Fruit fly (Drosophila melanogaster) whole organism, prepupa: ENCODE measurements around the gene elB.

ENCODE experiments used
- Blimp-1 ChIP-seq: fragments of 200-800 bp; sonication (Bioruptor generic); optimal IDR thresholded peaks from 3 replicates; lab custom pipeline; 2017; ENCODE audit warnings: missing biosample characterization, missing genetic modification characterization, mild to moderate bottlenecking, moderate library complexity, missing genetic modification reagents
- CG10631 ChIP-seq: fragments of 200-800 bp; sonication (Bioruptor generic); optimal IDR thresholded peaks from 2 replicates; lab custom pipeline; 2016; ENCODE audit warnings: missing biosample characterization, missing genetic modification characterization
- CG10669 ChIP-seq: fragments of 200-800 bp; sonication (Bioruptor generic); optimal IDR thresholded peaks from 3 replicates; lab custom pipeline; 2018; ENCODE audit warnings: missing biosample characterization, mild to moderate bottlenecking, missing genetic modification characterization, moderate library complexity
- CG1621 ChIP-seq: fragments of 200-800 bp; sonication (Bioruptor generic); optimal IDR thresholded peaks from 3 replicates; lab custom pipeline; 2018; ENCODE audit warnings: missing biosample characterization, mild to moderate bottlenecking, missing genetic modification characterization
- CG16779 ChIP-seq: fragments of 200-800 bp; sonication (Bioruptor generic); optimal IDR thresholded peaks from 3 replicates; lab custom pipeline; 2017; ENCODE audit warnings: missing biosample characterization, mild to moderate bottlenecking, missing genetic modification characterization
- CG3032 ChIP-seq: fragments of 200-800 bp; optimal IDR thresholded peaks from 2 replicates; lab custom pipeline; 2019; ENCODE audit warnings: missing biosample characterization, mild to moderate bottlenecking, missing genetic modification characterization, moderate library complexity
- CG32006 ChIP-seq: fragments of 200-800 bp; sonication (Bioruptor generic); optimal IDR thresholded peaks from 3 replicates; lab custom pipeline; 2017; ENCODE audit warnings: missing biosample characterization, mild to moderate bottlenecking, missing genetic modification characterization
- CG34406 ChIP-seq: fragments of 200-800 bp; sonication (Bioruptor generic); optimal IDR thresholded peaks from 3 replicates; lab custom pipeline; 2016; ENCODE audit warnings: missing biosample characterization, missing genetic modification characterization
- CG4318 ChIP-seq: fragments of 200-800 bp; sonication (Bioruptor generic); optimal IDR thresholded peaks from 3 replicates; lab custom pipeline; 2017; ENCODE audit warnings: missing biosample characterization, mild to moderate bottlenecking, missing genetic modification characterization
- CG6276 ChIP-seq: fragments of 200-800 bp; sonication (Bioruptor generic); optimal IDR thresholded peaks from 2 replicates; lab custom pipeline; 2017; ENCODE audit warnings: missing biosample characterization, mild to moderate bottlenecking, missing genetic modification characterization
- CG6792 ChIP-seq: fragments of 200-800 bp; sonication (Bioruptor generic); optimal IDR thresholded peaks from 3 replicates; lab custom pipeline; 2016; ENCODE audit warnings: missing biosample characterization, missing genetic modification characterization
- CG6854 ChIP-seq: fragments of 200-800 bp; sonication (Bioruptor generic); optimal IDR thresholded peaks from 2 replicates; lab custom pipeline; 2017; ENCODE audit warnings: missing biosample characterization, mild to moderate bottlenecking, missing genetic modification characterization
- CG8319 ChIP-seq: fragments of 200-800 bp; sonication (Bioruptor generic); optimal IDR thresholded peaks from 3 replicates; lab custom pipeline; 2016; ENCODE audit warnings: missing biosample characterization, missing genetic modification characterization
- Eip75B ChIP-seq: fragments of 200-800 bp; sonication (Bioruptor generic); optimal IDR thresholded peaks from 3 replicates; lab custom pipeline; 2016; ENCODE audit warnings: missing biosample characterization, missing genetic modification characterization
- Eip78C ChIP-seq: fragments of 200-800 bp; sonication (Bioruptor generic); peaks from one replicate; lab custom pipeline; 2016; ENCODE audit warnings: missing biosample characterization, missing genetic modification characterization
- Eip93F ChIP-seq: fragments of 200-800 bp; sonication (Bioruptor generic); optimal IDR thresholded peaks from 2 replicates; lab custom pipeline; 2016; ENCODE audit warnings: missing biosample characterization, mild to moderate bottlenecking, missing genetic modification characterization
- Hr39 ChIP-seq: fragments of 200-800 bp; sonication (Bioruptor generic); optimal IDR thresholded peaks from 2 replicates; lab custom pipeline; 2016; ENCODE audit warnings: missing biosample characterization, missing genetic modification characterization
- Hr4 ChIP-seq: fragments of 200-800 bp; sonication (Bioruptor generic); optimal IDR thresholded peaks from 3 replicates; lab custom pipeline; 2016; ENCODE audit warnings: missing biosample characterization, missing genetic modification characterization
- Met ChIP-seq: fragments of 200-800 bp; sonication (Bioruptor generic); optimal IDR thresholded peaks from 3 replicates; lab custom pipeline; 2016; ENCODE audit warnings: missing biosample characterization, missing genetic modification characterization
- Sox14 ChIP-seq: fragments of 200-800 bp; sonication (Bioruptor generic); optimal IDR thresholded peaks from 3 replicates; lab custom pipeline; 2016; ENCODE audit warnings: missing biosample characterization, missing genetic modification characterization
- Sox15 ChIP-seq: fragments of 200-800 bp; sonication (Bioruptor generic); optimal IDR thresholded peaks from 3 replicates; lab custom pipeline; 2016; ENCODE audit warnings: missing biosample characterization, missing genetic modification characterization
- acj6 ChIP-seq: fragments of 200-800 bp; sonication (Bioruptor generic); optimal IDR thresholded peaks from 3 replicates; lab custom pipeline; 2016; ENCODE audit warnings: missing biosample characterization, missing genetic modification characterization
- dac ChIP-seq: fragments of 200-800 bp; sonication (Bioruptor generic); optimal IDR thresholded peaks from 2 replicates; lab custom pipeline; 2017; ENCODE audit warnings: missing biosample characterization, mild to moderate bottlenecking, missing genetic modification characterization
- dsx ChIP-seq: fragments of 200-800 bp; optimal IDR thresholded peaks from 3 replicates; lab custom pipeline; 2019; ENCODE audit warnings: missing biosample characterization, mild to moderate bottlenecking, missing genetic modification characterization, moderate library complexity; ENCODE audit not compliant: poor library complexity, severe bottlenecking
- eg ChIP-seq: fragments of 200-800 bp; sonication (Bioruptor generic); IDR thresholded peaks from 3 replicates; pipeline ENCODE4 v1.3.6; 2022; ENCODE audit warnings: missing biosample characterization, missing genetic modification characterization
- esn ChIP-seq: fragments of 200-800 bp; sonication (Bioruptor generic); optimal IDR thresholded peaks from 2 replicates; lab custom pipeline; 2016; ENCODE audit warnings: missing biosample characterization, mild to moderate bottlenecking, missing genetic modification characterization, moderate library complexity
- fkh ChIP-seq: fragments of 200-800 bp; sonication (Bioruptor generic); optimal IDR thresholded peaks from 3 replicates; lab custom pipeline; 2017; ENCODE audit warnings: missing biosample characterization, mild to moderate bottlenecking, missing genetic modification characterization, moderate library complexity
- lz ChIP-seq: fragments of 200-800 bp; sonication (Bioruptor generic); optimal IDR thresholded peaks from 3 replicates; lab custom pipeline; 2016; ENCODE audit warnings: missing biosample characterization, missing genetic modification characterization
- net ChIP-seq: fragments of 200-800 bp; sonication (Bioruptor generic); optimal IDR thresholded peaks from 3 replicates; lab custom pipeline; 2016; ENCODE audit warnings: missing biosample characterization, missing genetic modification characterization
- pdm3 ChIP-seq: fragments of 200-800 bp; sonication (Bioruptor generic); optimal IDR thresholded peaks from 3 replicates; lab custom pipeline; 2016; ENCODE audit warnings: missing biosample characterization, missing genetic modification characterization
- salr ChIP-seq, 2 experiments: fragments of 200-800 bp; sonication (Bioruptor generic); optimal IDR thresholded peaks; 3 replicates each; lab custom pipeline; 2016 to 2018; ENCODE audit warnings: missing biosample characterization in 2 of 2, missing genetic modification characterization in 2 of 2, mild to moderate bottlenecking in 1 of 2
- svp ChIP-seq: fragments of 200-800 bp; sonication (Bioruptor generic); peaks from one replicate; lab custom pipeline; 2016; ENCODE audit warnings: missing biosample characterization, missing genetic modification characterization
- vri ChIP-seq: fragments of 200-800 bp; sonication (Bioruptor generic); optimal IDR thresholded peaks from 3 replicates; lab custom pipeline; 2016; ENCODE audit warnings: missing biosample characterization, mild to moderate bottlenecking, missing genetic modification characterization

The elB gene

DNA sequence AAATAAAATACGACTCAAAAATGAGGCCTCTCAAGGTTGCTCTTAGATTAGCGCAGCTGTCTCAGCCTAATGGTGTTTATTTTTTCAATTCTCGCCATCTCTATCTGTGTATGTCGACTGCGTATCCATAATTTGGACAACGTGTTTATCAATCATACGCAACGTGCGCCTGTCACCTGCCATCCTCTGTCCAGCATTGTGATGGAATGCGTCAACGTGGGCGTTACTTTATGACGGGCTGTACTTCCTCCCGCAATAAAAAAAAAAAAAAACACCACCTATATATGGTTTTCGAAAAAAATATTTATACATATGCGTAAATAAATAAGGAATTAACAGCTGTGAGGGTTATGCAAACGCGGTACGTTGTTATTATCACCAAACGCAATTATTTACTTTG is 10.0 kb downstream of the elB start:
- TF ChIP-seq CG8319 (GFP tag; lab: Kevin White, UChicago) = no peak
- TF ChIP-seq salr (GFP tag; optimal IDR thresholded peaks at IDR 0.05; lab: Kevin White, UChicago) = no peak
- TF ChIP-seq Eip75B = no peak
- no peak for TF ChIP-seq eg
- TF ChIP-seq Eip93F (GFP tag; lab: Kevin White, UChicago) = no peak
- TF ChIP-seq svp (GFP tag; lab: Kevin White, UChicago) = peak; percentile 30
- peak; percentile 69 for TF ChIP-seq fkh (GFP tag; lab: Kevin White, UChicago)
- TF ChIP-seq Hr4 (GFP tag; lab: Kevin White, UChicago) = no peak
- TF ChIP-seq Hr39 (GFP tag; lab: Kevin White, UChicago) = no peak
- no peak for TF ChIP-seq pdm3 (GFP tag; lab: Kevin White, UChicago)
- no peak for TF ChIP-seq CG32006 (GFP tag; lab: Kevin White, UChicago)
- no peak for TF ChIP-seq dac (GFP tag; lab: Kevin White, UChicago)
- TF ChIP-seq vri (GFP tag; lab: Kevin White, UChicago) = peak; percentile 31
- TF ChIP-seq Eip78C (GFP tag; lab: Kevin White, UChicago) = no peak
- no peak for TF ChIP-seq Sox14
- no peak for TF ChIP-seq CG6854
- no peak for TF ChIP-seq net (GFP tag; lab: Kevin White, UChicago)
- no peak for TF ChIP-seq Sox15
- TF ChIP-seq CG10669 (GFP tag; lab: Kevin White, UChicago) = no peak

DNA sequence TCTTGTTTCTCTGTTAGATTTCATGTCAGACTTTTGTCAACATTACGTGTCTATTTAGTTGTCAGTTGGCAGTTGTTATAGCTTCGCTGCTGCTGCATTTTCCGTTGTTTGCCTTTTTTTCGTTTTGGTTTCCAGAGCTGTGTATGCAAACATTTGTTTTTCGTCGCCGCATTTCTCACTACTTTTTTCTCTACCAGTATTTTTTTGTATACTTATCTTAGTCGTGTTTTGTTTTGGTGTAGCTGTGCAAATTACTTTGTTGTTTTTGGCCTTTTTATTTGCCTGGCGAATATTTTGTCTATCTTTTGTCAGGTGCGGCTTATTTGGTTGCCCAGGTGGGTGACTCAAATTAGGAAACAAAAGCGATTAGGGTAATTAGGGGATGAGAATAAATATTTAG is 10.8 kb downstream of the elB start:
- no peak for TF ChIP-seq CG34406
- TF ChIP-seq net (GFP tag; lab: Kevin White, UChicago) = no peak
- TF ChIP-seq Hr39 (GFP tag; lab: Kevin White, UChicago) = no peak
- peak; percentile 70 for TF ChIP-seq fkh (GFP tag; lab: Kevin White, UChicago)
- no peak for TF ChIP-seq svp (GFP tag; lab: Kevin White, UChicago)
- no peak for TF ChIP-seq Hr4 (GFP tag; lab: Kevin White, UChicago)
- no peak for TF ChIP-seq CG10631 (GFP tag; lab: Kevin White, UChicago)
- TF ChIP-seq lz = no peak

DNA sequence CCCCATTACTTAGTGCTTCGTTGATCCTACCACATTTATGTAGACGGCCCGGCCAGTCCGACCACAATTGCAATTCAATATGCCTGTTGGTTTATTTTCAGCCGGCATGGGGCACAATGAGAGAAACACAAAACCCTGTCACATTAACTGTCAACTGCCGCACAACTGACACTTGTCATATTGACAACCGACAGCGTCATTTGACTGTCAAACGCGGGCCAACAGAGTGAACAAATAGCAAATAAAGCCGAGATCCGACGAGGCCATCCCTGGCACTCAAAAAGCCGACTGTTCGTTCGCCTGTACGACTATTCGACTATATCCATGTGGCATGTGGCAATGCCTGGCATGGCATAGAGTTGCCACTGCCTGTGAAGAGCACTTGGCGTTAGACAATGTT is 11.4 kb downstream of the elB start:
- TF ChIP-seq CG16779 (no peak), CG3032 (tag; lab: Kevin White, UChicago) (no peak), CG6792 (GFP tag; lab: Kevin White, UChicago) (no peak), CG10669 (GFP tag; lab: Kevin White, UChicago) (no peak), vri (GFP tag; lab: Kevin White, UChicago) (no peak), esn (GFP tag; lab: Kevin White, UChicago) (no peak), dsx (GFP tag; lab: Kevin White, UChicago) (peak; percentile 37), CG4318 (GFP tag; lab: Kevin White, UChicago) (no peak), lz (no peak), eg (peak; percentile 32; the same call in 1 of the 3 replicates), CG1621 (tag; lab: Kevin White, UChicago) (no peak), acj6 (no peak)

DNA sequence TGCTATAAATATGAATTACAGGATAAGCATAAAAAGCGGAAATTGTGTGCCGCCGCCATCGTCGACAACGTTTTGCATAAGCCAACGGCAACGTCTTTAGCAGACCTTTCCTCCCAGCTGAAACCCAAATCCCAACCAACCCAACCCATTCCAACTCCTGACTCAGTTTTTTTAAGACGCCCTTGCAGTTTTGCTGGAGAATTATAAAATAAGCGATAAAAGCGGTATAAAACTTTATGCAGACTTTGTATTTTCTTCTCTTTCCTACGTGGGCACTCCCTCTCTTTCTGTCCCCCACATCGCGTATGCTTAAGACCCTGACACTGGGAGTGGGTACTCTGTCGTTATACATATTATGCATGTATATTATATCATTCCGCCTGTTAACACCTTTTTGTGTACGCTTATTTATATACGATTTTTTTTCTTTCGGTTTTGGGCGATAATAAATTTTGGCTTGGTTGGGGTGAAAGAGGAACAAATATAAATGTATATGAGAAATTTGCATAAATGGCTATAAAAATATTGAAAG is 12.2 kb downstream of the elB start:
- TF ChIP-seq vri (GFP tag; lab: Kevin White, UChicago) (peak; percentile 70), eg (no peak), CG16779 (no peak), Eip93F (GFP tag; lab: Kevin White, UChicago) (no peak), dsx (GFP tag; lab: Kevin White, UChicago) (peak; percentile 13), Blimp-1 (GFP tag; lab: Kevin White, UChicago) (no peak), Hr4 (GFP tag; lab: Kevin White, UChicago) (no peak), svp (GFP tag; lab: Kevin White, UChicago) (peak; percentile 26), Eip78C (GFP tag; lab: Kevin White, UChicago) (peak; percentile 52)

DNA sequence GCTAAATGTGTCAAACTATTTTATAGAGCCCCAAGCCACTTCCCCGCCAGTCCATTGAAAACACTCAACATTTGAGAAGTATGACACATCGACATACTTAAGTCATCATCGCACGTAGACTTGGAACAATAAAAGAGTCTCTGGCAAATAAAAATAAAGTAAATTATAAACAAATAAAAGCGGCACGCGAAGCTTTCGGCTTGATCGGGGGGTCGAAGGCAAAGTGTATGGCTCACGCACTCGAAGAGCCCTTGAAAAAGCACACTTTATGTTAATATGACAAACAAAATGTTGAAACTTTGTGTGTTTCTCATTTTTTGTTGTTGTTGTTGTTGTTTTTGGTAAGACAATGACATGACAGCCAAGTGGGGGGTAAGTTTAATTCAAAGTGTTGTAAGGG is 13.1 kb downstream of the elB start:
- no peak for TF ChIP-seq eg
- no peak for TF ChIP-seq Met (GFP tag; lab: Kevin White, UChicago)
- TF ChIP-seq Hr39 (GFP tag; lab: Kevin White, UChicago) = no peak
- no peak for TF ChIP-seq CG32006 (GFP tag; lab: Kevin White, UChicago)
- TF ChIP-seq fkh (GFP tag; lab: Kevin White, UChicago) = peak; percentile 82
- no peak for TF ChIP-seq CG3032 (tag; lab: Kevin White, UChicago)
- no peak for TF ChIP-seq CG6276 (GFP tag; lab: Kevin White, UChicago)
